Worm (Caenorhabditis elegans): Measurements from ENCODE around the gene Y57A10A.31.

The Y57A10A.31 gene

DNA sequence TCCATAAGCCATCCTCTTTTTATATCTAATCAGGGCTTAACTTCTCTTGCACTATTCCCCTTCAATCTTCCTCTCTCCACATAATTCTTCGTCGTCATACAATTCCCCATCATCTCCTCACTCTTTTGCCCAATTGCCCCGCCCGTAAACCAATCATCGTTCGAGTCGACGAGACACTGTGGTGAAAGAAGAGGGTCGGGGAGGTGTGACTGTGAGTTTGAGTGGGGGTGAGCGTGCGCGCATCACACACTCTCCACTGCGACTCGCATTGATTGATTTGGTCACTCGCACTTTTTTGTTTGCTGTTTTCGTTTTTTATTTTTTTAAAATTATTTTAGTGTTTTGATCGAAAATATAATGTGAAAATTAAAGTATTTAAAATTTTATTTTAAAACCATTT, 50.0 kb downstream of the Y57A10A.31 start:
- no peak for TF ChIP-seq fkh-10 (GFP tag; optimal IDR thresholded peaks at IDR 0.05)
- TF ChIP-seq fkh-6 (tag; optimal IDR thresholded peaks at IDR 0.05), result no peak
- TF ChIP-seq tbx-2 (tag; optimal IDR thresholded peaks at IDR 0.05), result peak; percentile 58
- no peak for TF ChIP-seq ahr-1 (tag; optimal IDR thresholded peaks at IDR 0.05)
- peak; percentile 53 for TF ChIP-seq ref-2 (tag; optimal IDR thresholded peaks at IDR 0.05)
- TF ChIP-seq K09A11.1 (tag; optimal IDR thresholded peaks at IDR 0.05; ENCODE audit: insufficient read depth), result no peak
- TF ChIP-seq hlh-30 (tag; optimal IDR thresholded peaks at IDR 0.05; ENCODE audit: insufficient read depth), result peak; percentile 85
- peak; percentile 2 for TF ChIP-seq ceh-18 (tag; optimal IDR thresholded peaks at IDR 0.05)
- TF ChIP-seq unc-55 (GFP tag; optimal IDR thresholded peaks at IDR 0.05), result peak; percentile 28
- peak; percentile 30 for TF ChIP-seq ceh-34 (tag; optimal IDR thresholded peaks at IDR 0.05)
- peak; percentile 7 for TF ChIP-seq rnt-1 (tag; optimal IDR thresholded peaks at IDR 0.05)
- peak; percentile 55 for TF ChIP-seq ceh-31 (tag; optimal IDR thresholded peaks at IDR 0.05)
- TF ChIP-seq elt-2 (tag; optimal IDR thresholded peaks at IDR 0.05), result peak; percentile 12
- no peak for TF ChIP-seq lim-6 (tag; optimal IDR thresholded peaks at IDR 0.05)
- peak; percentile 86 for TF ChIP-seq unc-42 (tag; optimal IDR thresholded peaks at IDR 0.05)
- TF ChIP-seq sox-2 (GFP tag; IDR thresholded peaks at IDR 0.05), result no peak
- peak; percentile 12 for TF ChIP-seq pros-1 (tag; optimal IDR thresholded peaks at IDR 0.05)
- TF ChIP-seq hlh-8 (tag; optimal IDR thresholded peaks at IDR 0.05), result no peak
- peak; percentile 100 for TF ChIP-seq nfya-1 (tag; optimal IDR thresholded peaks at IDR 0.05)
- peak; percentile 1 for TF ChIP-seq eyg-1 (tag; optimal IDR thresholded peaks at IDR 0.05)
- TF ChIP-seq madf-2 (tag; optimal IDR thresholded peaks at IDR 0.05), result peak; percentile 21
- TF ChIP-seq ceh-48 (tag; optimal IDR thresholded peaks at IDR 0.05), result peak; percentile 11
- no peak for TF ChIP-seq ceh-24 (tag; optimal IDR thresholded peaks at IDR 0.05)
- TF ChIP-seq unc-3 (GFP tag; conservative IDR thresholded peaks at IDR 0.05), result no peak
- TF ChIP-seq unc-3 (tag; optimal IDR thresholded peaks at IDR 0.05), result no peak

ce11 chrII:12339644-12340043, 50.5 kb downstream of the Y57A10A.31 start, which contains the start of gene sop-2:
Gene sop-2 (plus strand): TSS chrII:12339944.
- TF ChIP-seq ceh-24 (tag; optimal IDR thresholded peaks at IDR 0.05), result no peak
- no peak for TF ChIP-seq ceh-48 (tag; optimal IDR thresholded peaks at IDR 0.05)
- TF ChIP-seq ttx-3 (tag; optimal IDR thresholded peaks at IDR 0.05), result no peak
- no peak for TF ChIP-seq hlh-13 (GFP tag; optimal IDR thresholded peaks at IDR 0.05)
- no peak for TF ChIP-seq pat-9 (tag; optimal IDR thresholded peaks at IDR 0.05)
- no peak for TF ChIP-seq gmeb-2 (tag; optimal IDR thresholded peaks at IDR 0.05)
- TF ChIP-seq ama-1 (optimal IDR thresholded peaks at IDR 0.05), result no peak
- TF ChIP-seq ceh-31 (tag; optimal IDR thresholded peaks at IDR 0.05), result no peak
- no peak for TF ChIP-seq pag-3 (tag; optimal IDR thresholded peaks at IDR 0.05; ENCODE audit: borderline replicate concordance)
- TF ChIP-seq ceh-22 (tag; optimal IDR thresholded peaks at IDR 0.05), result no peak
- no peak for TF ChIP-seq pha-2 (tag; optimal IDR thresholded peaks at IDR 0.05)
- TF ChIP-seq pax-1 (tag; optimal IDR thresholded peaks at IDR 0.05), result no peak
- TF ChIP-seq dmd-4 (tag; optimal IDR thresholded peaks at IDR 0.05; ENCODE audit: borderline replicate concordance), result no peak
- TF ChIP-seq elt-2 (tag; optimal IDR thresholded peaks at IDR 0.05), result no peak
- TF ChIP-seq unc-3 (GFP tag; conservative IDR thresholded peaks at IDR 0.05), result no peak
- TF ChIP-seq unc-3 (tag; optimal IDR thresholded peaks at IDR 0.05), result no peak
- TF ChIP-seq ceh-19 (GFP tag; optimal IDR thresholded peaks at IDR 0.05), result no peak

DNA sequence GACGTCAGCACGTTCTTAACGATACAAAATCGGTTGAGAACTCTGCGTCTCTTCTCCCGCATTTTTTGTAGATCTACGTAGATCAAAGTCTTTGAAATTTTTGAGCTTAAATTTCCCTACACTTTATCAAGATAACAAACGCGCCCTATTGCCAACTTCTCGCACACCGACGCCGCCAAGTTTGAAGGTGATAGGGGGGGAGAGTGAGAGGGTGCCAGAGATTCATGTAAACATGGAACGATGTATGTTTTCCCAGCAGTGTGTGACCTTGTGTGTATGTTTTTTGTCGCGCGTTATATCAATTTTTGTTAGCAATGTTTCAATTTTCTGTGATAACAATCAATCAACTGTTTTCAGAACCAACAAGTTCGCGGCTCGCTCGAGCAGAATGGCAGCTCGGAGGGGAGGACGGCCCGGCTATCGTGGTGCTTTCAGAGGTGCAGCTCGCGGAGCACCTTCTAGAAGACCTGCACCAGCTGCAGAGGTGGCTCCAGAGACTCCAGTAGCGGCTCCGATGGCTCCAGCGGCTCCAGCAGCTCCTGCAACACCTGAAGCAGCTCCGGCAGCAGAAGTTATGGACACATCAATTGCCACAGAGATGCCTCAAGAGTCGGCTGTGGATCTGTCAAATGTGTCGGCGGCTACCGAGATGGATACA, 52.5 kb downstream of the Y57A10A.31 start:
- TF ChIP-seq K09A11.1 (tag; optimal IDR thresholded peaks at IDR 0.05; ENCODE audit: insufficient read depth) (no peak), ceh-34 (tag; optimal IDR thresholded peaks at IDR 0.05) (no peak), ref-2 (tag; optimal IDR thresholded peaks at IDR 0.05) (no peak), ceh-2 (tag; optimal IDR thresholded peaks at IDR 0.05) (no peak), ceh-18 (tag; optimal IDR thresholded peaks at IDR 0.05) (no peak), mec-3 (tag; optimal IDR thresholded peaks at IDR 0.05; ENCODE audit: borderline replicate concordance) (no peak), ets-4 (tag; optimal IDR thresholded peaks at IDR 0.05) (no peak), Y22D7AL.16 (tag; optimal IDR thresholded peaks at IDR 0.05) (no peak), fkh-6 (tag; optimal IDR thresholded peaks at IDR 0.05) (no peak), unc-3 (GFP tag; conservative IDR thresholded peaks at IDR 0.05) (no peak), unc-3 (tag; optimal IDR thresholded peaks at IDR 0.05) (no peak), pax-1 (tag; optimal IDR thresholded peaks at IDR 0.05) (no peak), ahr-1 (tag; optimal IDR thresholded peaks at IDR 0.05) (no peak), fax-1 (tag; optimal IDR thresholded peaks at IDR 0.05) (no peak), pha-2 (tag; optimal IDR thresholded peaks at IDR 0.05) (no peak), ama-1 (optimal IDR thresholded peaks at IDR 0.05) (no peak), che-1 (tag; optimal IDR thresholded peaks at IDR 0.05) (no peak), nhr-11 (tag; optimal IDR thresholded peaks at IDR 0.05) (no peak), zip-5 (tag; optimal IDR thresholded peaks at IDR 0.05) (no peak)
